Fruit fly (Drosophila melanogaster): ENCODE data around the gene CrebB.
A peak's percentile ranks its signal among the peaks of the same experiment; 100 is the strongest.

CrebB gene

DNA sequence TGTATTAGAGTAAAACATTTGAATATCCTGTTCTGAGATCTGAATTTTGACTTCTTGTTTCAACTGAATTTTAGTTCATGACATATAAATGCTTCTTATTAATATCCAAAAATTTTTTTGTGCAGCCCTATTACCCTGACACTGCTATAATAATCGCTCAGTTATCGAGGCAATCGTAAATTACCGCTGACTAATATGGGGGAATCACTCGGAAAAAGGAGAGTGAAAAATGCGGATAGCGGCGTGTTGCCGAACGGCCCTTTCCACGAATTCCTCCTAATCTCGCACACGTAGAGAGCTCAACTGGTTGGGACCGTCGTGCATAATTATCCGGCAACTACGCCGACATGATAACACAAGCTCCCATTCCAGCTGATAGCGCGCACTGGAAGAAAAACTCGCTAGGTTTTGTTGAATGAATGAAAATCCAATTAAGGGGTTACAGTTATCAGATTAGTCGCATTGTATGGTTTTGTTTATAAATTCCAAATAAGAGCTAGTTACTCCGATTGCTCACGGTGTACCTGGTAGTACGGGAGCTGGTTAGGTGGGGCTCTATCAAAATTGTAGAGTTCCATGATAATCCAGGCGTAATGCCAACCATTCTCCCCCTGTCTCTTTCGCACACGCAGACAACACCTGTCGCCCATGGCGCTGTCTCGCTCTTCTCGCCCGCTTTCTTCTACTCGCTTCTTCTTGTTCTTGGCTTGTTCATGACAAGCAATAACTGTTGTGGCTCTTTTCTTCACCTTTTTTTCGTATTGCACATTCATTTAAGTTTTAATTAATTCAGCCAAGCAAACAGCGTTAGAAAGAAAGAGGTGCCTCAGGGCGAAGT is 1.9 kb downstream of the CrebB start:
- no peak for TF ChIP-seq CG17801 (GFP tag; optimal IDR thresholded peaks at IDR 0.05; ENCODE audit: partially characterized antibody)

DNA sequence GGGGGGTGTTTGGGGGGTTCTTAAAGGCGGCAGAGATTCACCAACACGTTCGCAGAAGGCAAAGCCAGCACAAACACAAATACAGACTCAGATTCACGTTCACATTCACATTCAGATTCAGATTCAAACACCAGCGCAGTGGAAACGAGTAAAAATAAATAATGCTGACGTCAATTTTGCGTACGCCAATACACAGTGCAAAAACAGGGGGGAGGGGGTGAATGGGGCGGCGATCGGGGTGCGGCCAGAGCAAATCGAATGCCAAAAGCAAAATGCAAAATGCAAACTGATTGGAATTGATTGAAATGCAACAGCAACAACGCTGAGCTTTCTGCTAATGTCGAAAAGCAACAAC is 2.5 kb downstream of the CrebB start:
- peak; percentile 30 for TF ChIP-seq CG17801 (GFP tag; optimal IDR thresholded peaks at IDR 0.05; ENCODE audit: partially characterized antibody)

dm6 chrX:18369767-18370166 is 3.6 kb downstream of the CrebB start:
- no peak for TF ChIP-seq CG17801 (GFP tag; optimal IDR thresholded peaks at IDR 0.05; ENCODE audit: partially characterized antibody)

- TF ChIP-seq CG17801 (GFP tag; optimal IDR thresholded peaks at IDR 0.05; ENCODE audit: partially characterized antibody) = peak; percentile 79
Observed at dm6 chrX:18370775-18371735, 4.9 kb downstream of the CrebB start.

DNA sequence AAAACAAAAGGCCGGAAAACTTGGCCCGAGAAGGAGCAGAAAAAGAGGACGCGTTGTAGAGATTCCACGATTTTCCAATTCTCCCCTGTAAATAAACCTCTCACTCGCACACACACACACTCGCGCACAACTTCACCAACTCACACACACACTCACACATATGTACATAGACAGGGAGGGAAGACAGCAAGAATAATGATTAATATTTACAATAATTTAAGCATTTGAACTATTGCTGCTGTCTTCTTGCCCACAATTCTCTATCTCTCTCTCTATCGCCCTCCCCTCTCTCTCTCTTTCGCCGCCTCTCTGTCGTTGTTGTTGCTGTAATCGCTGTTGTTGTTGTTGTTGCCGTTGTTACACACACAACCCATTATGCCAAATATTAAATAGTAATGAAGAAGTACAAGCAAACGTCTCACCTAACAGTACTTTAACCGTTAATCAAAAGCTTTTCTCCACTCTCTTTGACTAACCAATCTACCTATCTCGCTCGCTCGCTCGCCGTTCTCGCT is 8.3 kb downstream of the CrebB start:
- TF ChIP-seq CG17801 (GFP tag; optimal IDR thresholded peaks at IDR 0.05; ENCODE audit: partially characterized antibody) = no peak

DNA sequence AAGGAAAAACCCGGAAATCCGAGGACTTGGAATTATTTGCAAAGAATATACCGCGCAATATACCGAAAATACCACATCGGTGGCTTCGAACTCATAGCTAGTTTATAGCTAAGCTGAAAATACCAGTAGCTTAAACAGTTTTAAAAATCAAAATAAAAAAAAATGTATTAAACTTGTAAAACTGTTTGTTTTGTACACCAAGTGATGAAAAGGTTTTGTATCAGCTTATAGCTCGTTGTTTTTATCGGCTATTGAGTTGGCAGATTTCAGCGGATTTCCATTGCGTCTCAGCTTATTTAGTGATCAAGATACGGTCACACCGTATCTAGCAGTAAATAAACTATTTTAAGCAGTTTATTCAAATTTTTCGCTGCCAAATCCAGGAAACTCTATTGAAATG is 13.6 kb downstream of the CrebB start, which contains the start of the genes por and CG6179:
TSS of gene por (minus strand) at position 64 of the 400 bp plus-strand sequence.
TSS of gene CG6179 (plus strand) at position 292 of the 400 bp plus-strand sequence.
- no peak for TF ChIP-seq CG17801 (GFP tag; optimal IDR thresholded peaks at IDR 0.05; ENCODE audit: partially characterized antibody)

DNA sequence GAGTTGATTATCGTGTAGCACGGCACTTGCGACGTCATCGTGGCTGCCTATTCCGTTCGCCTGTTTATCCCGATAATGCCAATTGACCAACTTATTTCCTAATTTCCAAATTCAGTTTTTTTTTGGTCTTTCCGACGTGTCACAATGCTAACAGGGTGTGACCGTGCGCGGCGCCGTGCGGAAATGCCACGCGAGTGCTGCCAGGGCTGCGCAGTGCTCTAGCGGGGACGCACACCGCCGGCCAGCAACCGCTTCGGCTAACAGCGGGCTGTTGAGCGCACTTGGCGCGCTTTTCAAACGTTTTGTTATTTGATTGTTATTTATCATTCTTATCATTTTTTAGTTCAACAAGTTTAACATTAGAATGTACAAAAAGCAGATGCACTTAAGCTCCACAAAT is 18.9 kb downstream of the CrebB start, which contains the start of gene betaCOP:
TSS of gene betaCOP (minus strand) at position 187 of the 400 bp plus-strand sequence.
- TF ChIP-seq CG17801 (GFP tag; optimal IDR thresholded peaks at IDR 0.05; ENCODE audit: partially characterized antibody) = no peak

- no peak for TF ChIP-seq CG17801 (GFP tag; optimal IDR thresholded peaks at IDR 0.05; ENCODE audit: partially characterized antibody)
Observed at dm6 chrX:18385801-18386200, 19.6 kb downstream of the CrebB start.

dm6 chrX:18386784-18387183 is 20.6 kb downstream of the CrebB start, which contains the start of gene Tsf1:
Gene Tsf1 (plus strand): TSS chrX:18387084.
- TF ChIP-seq CG17801 (GFP tag; optimal IDR thresholded peaks at IDR 0.05; ENCODE audit: partially characterized antibody) = no peak

DNA sequence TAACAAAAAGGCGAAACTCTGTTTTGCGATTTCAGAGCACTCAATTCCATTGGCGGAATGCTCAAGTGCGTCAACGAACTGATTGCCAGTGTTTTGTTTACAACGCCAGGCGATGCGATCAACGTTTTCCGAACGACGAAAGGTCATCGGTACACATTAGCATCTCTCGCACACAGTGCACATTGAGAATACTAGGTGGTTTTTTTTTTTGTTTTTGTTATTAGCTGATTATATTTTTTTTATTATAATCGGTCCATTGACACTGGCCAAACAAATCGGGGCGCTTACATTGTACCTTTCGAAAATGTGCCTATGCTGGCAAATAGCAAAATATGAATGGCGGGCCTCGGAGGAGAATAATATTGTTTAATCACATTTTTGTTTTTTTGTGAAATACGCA is 29.0 kb downstream of the CrebB start:
- TF ChIP-seq CG17801 (GFP tag; optimal IDR thresholded peaks at IDR 0.05; ENCODE audit: partially characterized antibody) = no peak

DNA sequence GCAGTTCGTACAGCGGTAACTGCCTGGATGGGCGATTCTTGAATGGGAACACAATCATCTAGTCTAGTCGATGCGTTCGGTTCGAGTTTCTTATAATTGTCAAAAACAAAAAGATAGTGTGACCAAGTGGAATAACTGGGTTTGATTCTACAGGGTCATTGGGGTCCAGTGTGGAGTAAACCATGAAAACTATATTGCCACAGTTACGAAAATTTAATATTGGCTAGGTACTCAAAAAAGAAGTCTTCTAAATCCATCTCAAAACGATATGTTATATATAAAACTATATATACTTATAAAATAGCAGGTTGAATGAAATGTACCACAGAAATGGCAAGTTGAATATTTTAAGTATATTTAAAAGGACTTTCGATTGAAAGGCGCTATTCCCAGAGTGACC is 33.8 kb downstream of the CrebB start, which contains the start of gene CG34328:
TSS of gene CG34328 (minus strand) at position 101 of the 400 bp plus-strand sequence.
- TF ChIP-seq CG17801 (GFP tag; optimal IDR thresholded peaks at IDR 0.05; ENCODE audit: partially characterized antibody) = no peak

dm6 chrX:18402564-18402963 is 36.4 kb downstream of the CrebB start:
- no peak for TF ChIP-seq CG17801 (GFP tag; optimal IDR thresholded peaks at IDR 0.05; ENCODE audit: partially characterized antibody)

dm6 chrX:18404150-18404631 is 38.0 kb downstream of the CrebB start:
- TF ChIP-seq CG17801 (GFP tag; optimal IDR thresholded peaks at IDR 0.05; ENCODE audit: partially characterized antibody) = no peak

dm6 chrX:18404632-18405238 is 38.6 kb downstream of the CrebB start:
- no peak for TF ChIP-seq CG17801 (GFP tag; optimal IDR thresholded peaks at IDR 0.05; ENCODE audit: partially characterized antibody)
